Fruit fly (Drosophila melanogaster) whole organism, prepupa: ENCODE data around the gene mof.

Source experiments
- Blimp-1 ChIP-seq: fragments of 200-800 bp; sonication (Bioruptor generic); optimal IDR thresholded peaks from 3 replicates; lab custom pipeline; 2017; ENCODE audit warnings: missing biosample characterization, missing genetic modification characterization, mild to moderate bottlenecking, moderate library complexity, missing genetic modification reagents
- CG10631 ChIP-seq: fragments of 200-800 bp; sonication (Bioruptor generic); optimal IDR thresholded peaks from 2 replicates; lab custom pipeline; 2016; ENCODE audit warnings: missing biosample characterization, missing genetic modification characterization
- CG10669 ChIP-seq: fragments of 200-800 bp; sonication (Bioruptor generic); optimal IDR thresholded peaks from 3 replicates; lab custom pipeline; 2018; ENCODE audit warnings: missing biosample characterization, mild to moderate bottlenecking, missing genetic modification characterization, moderate library complexity
- CG11294 ChIP-seq: fragments of 200-800 bp; sonication (Bioruptor generic); IDR thresholded peaks from 2 replicates; pipeline ENCODE4 v1.3.6; 2022; ENCODE audit warnings: missing biosample characterization, missing genetic modification characterization
- CG15336 ChIP-seq: fragments of 200-800 bp; sonication (Bioruptor generic); IDR thresholded peaks from 2 replicates; pipeline ENCODE4 v1.3.6; 2022; ENCODE audit warnings: missing biosample characterization, missing genetic modification characterization
- CG16779 ChIP-seq: fragments of 200-800 bp; sonication (Bioruptor generic); optimal IDR thresholded peaks from 3 replicates; lab custom pipeline; 2017; ENCODE audit warnings: missing biosample characterization, mild to moderate bottlenecking, missing genetic modification characterization
- CG3032 ChIP-seq: fragments of 200-800 bp; optimal IDR thresholded peaks from 2 replicates; lab custom pipeline; 2019; ENCODE audit warnings: missing biosample characterization, mild to moderate bottlenecking, missing genetic modification characterization, moderate library complexity
- CG32006 ChIP-seq: fragments of 200-800 bp; sonication (Bioruptor generic); optimal IDR thresholded peaks from 3 replicates; lab custom pipeline; 2017; ENCODE audit warnings: missing biosample characterization, mild to moderate bottlenecking, missing genetic modification characterization
- CG34406 ChIP-seq: fragments of 200-800 bp; sonication (Bioruptor generic); optimal IDR thresholded peaks from 3 replicates; lab custom pipeline; 2016; ENCODE audit warnings: missing biosample characterization, missing genetic modification characterization
- CG3919 ChIP-seq: fragments of 200-800 bp; sonication (Bioruptor generic); optimal IDR thresholded peaks from 3 replicates; lab custom pipeline; 2016; ENCODE audit warnings: missing biosample characterization, missing genetic modification characterization
- CG4318 ChIP-seq: fragments of 200-800 bp; sonication (Bioruptor generic); optimal IDR thresholded peaks from 3 replicates; lab custom pipeline; 2017; ENCODE audit warnings: missing biosample characterization, mild to moderate bottlenecking, missing genetic modification characterization
- CG6163 ChIP-seq: fragments of 200-800 bp; sonication (Bioruptor generic); IDR thresholded peaks from 3 replicates; pipeline ENCODE4 v1.3.6; 2022; ENCODE audit warnings: missing biosample characterization, missing genetic modification characterization
- CG6276 ChIP-seq: fragments of 200-800 bp; sonication (Bioruptor generic); optimal IDR thresholded peaks from 2 replicates; lab custom pipeline; 2017; ENCODE audit warnings: missing biosample characterization, mild to moderate bottlenecking, missing genetic modification characterization
- CG6792 ChIP-seq: fragments of 200-800 bp; sonication (Bioruptor generic); optimal IDR thresholded peaks from 3 replicates; lab custom pipeline; 2016; ENCODE audit warnings: missing biosample characterization, missing genetic modification characterization
- CG6854 ChIP-seq: fragments of 200-800 bp; sonication (Bioruptor generic); optimal IDR thresholded peaks from 2 replicates; lab custom pipeline; 2017; ENCODE audit warnings: missing biosample characterization, mild to moderate bottlenecking, missing genetic modification characterization
- CG8119 ChIP-seq: fragments of 200-800 bp; sonication (Bioruptor generic); IDR thresholded peaks from 3 replicates; pipeline ENCODE4 v1.3.6; 2022; ENCODE audit warnings: missing biosample characterization, missing genetic modification characterization
- CG8632 ChIP-seq: fragments of 200-800 bp; sonication (Bioruptor generic); optimal IDR thresholded peaks from 3 replicates; lab custom pipeline; 2016; ENCODE audit warnings: missing biosample characterization, missing genetic modification characterization
- CG9139 ChIP-seq: fragments of 200-800 bp; sonication (Bioruptor generic); optimal IDR thresholded peaks from 3 replicates; lab custom pipeline; 2017; ENCODE audit warnings: missing biosample characterization, mild to moderate bottlenecking, missing genetic modification characterization
- Eip78C ChIP-seq: fragments of 200-800 bp; sonication (Bioruptor generic); peaks from one replicate; lab custom pipeline; 2016; ENCODE audit warnings: missing biosample characterization, missing genetic modification characterization
- Ets21C ChIP-seq: fragments of 200-800 bp; sonication (Bioruptor generic); optimal IDR thresholded peaks from 3 replicates; lab custom pipeline; 2016; ENCODE audit warnings: missing biosample characterization, missing genetic modification characterization
- Ets96B ChIP-seq: fragments of 200-800 bp; optimal IDR thresholded peaks from 2 replicates; lab custom pipeline; 2019; ENCODE audit warnings: missing biosample characterization, mild to moderate bottlenecking, missing genetic modification characterization, moderate library complexity
- Gug ChIP-seq: fragments of 200-800 bp; sonication (Bioruptor generic); IDR thresholded peaks from 2 replicates; pipeline ENCODE4 v1.3.6; 2022; ENCODE audit warnings: missing biosample characterization, missing genetic modification characterization
- Hr38 ChIP-seq: sonication (Bioruptor generic); optimal IDR thresholded peaks from 2 replicates; lab custom pipeline; 2016; ENCODE audit warnings: missing biosample characterization, missing genetic modification characterization
- Hr39 ChIP-seq: fragments of 200-800 bp; sonication (Bioruptor generic); optimal IDR thresholded peaks from 2 replicates; lab custom pipeline; 2016; ENCODE audit warnings: missing biosample characterization, missing genetic modification characterization
- Hr4 ChIP-seq: fragments of 200-800 bp; sonication (Bioruptor generic); optimal IDR thresholded peaks from 3 replicates; lab custom pipeline; 2016; ENCODE audit warnings: missing biosample characterization, missing genetic modification characterization
- Lpt ChIP-seq: fragments of 200-800 bp; sonication (Bioruptor generic); optimal IDR thresholded peaks from 3 replicates; lab custom pipeline; 2016; ENCODE audit warnings: missing biosample characterization, missing genetic modification characterization
- Met ChIP-seq: fragments of 200-800 bp; sonication (Bioruptor generic); optimal IDR thresholded peaks from 3 replicates; lab custom pipeline; 2016; ENCODE audit warnings: missing biosample characterization, missing genetic modification characterization
- Smox ChIP-seq: fragments of 200-800 bp; sonication (Bioruptor generic); optimal IDR thresholded peaks from 3 replicates; lab custom pipeline; 2016; ENCODE audit warnings: missing biosample characterization, missing genetic modification characterization
- Sox102F ChIP-seq: fragments of 200-800 bp; sonication (Bioruptor generic); optimal IDR thresholded peaks from 2 replicates; lab custom pipeline; 2016; ENCODE audit warnings: missing biosample characterization, mild to moderate bottlenecking, missing genetic modification characterization
- Sox14 ChIP-seq: fragments of 200-800 bp; sonication (Bioruptor generic); optimal IDR thresholded peaks from 3 replicates; lab custom pipeline; 2016; ENCODE audit warnings: missing biosample characterization, missing genetic modification characterization
- Sox15 ChIP-seq: fragments of 200-800 bp; sonication (Bioruptor generic); optimal IDR thresholded peaks from 3 replicates; lab custom pipeline; 2016; ENCODE audit warnings: missing biosample characterization, missing genetic modification characterization
- achi ChIP-seq: fragments of 200-800 bp; sonication (Bioruptor generic); optimal IDR thresholded peaks from 3 replicates; lab custom pipeline; 2016; ENCODE audit warnings: missing biosample characterization, missing genetic modification characterization
- acj6 ChIP-seq: fragments of 200-800 bp; sonication (Bioruptor generic); optimal IDR thresholded peaks from 3 replicates; lab custom pipeline; 2016; ENCODE audit warnings: missing biosample characterization, missing genetic modification characterization
- cyc ChIP-seq: fragments of 200-800 bp; sonication (Bioruptor generic); optimal IDR thresholded peaks from 3 replicates; lab custom pipeline; 2016; ENCODE audit warnings: missing biosample characterization, missing genetic modification characterization
- dsx ChIP-seq: fragments of 200-800 bp; optimal IDR thresholded peaks from 3 replicates; lab custom pipeline; 2019; ENCODE audit warnings: missing biosample characterization, mild to moderate bottlenecking, missing genetic modification characterization, moderate library complexity; ENCODE audit not compliant: poor library complexity, severe bottlenecking
- eg ChIP-seq: fragments of 200-800 bp; sonication (Bioruptor generic); IDR thresholded peaks from 3 replicates; pipeline ENCODE4 v1.3.6; 2022; ENCODE audit warnings: missing biosample characterization, missing genetic modification characterization
- esn ChIP-seq: fragments of 200-800 bp; sonication (Bioruptor generic); optimal IDR thresholded peaks from 2 replicates; lab custom pipeline; 2016; ENCODE audit warnings: missing biosample characterization, mild to moderate bottlenecking, missing genetic modification characterization, moderate library complexity
- fd59A ChIP-seq: fragments of 200-800 bp; sonication (Bioruptor generic); optimal IDR thresholded peaks from 2 replicates; lab custom pipeline; 2017; ENCODE audit warnings: missing biosample characterization, mild to moderate bottlenecking, missing genetic modification characterization, missing genetic modification reagents
- fd85E ChIP-seq: fragments of 200-800 bp; sonication (Bioruptor generic); optimal IDR thresholded peaks from 3 replicates; lab custom pipeline; 2016; ENCODE audit warnings: missing biosample characterization, missing genetic modification characterization
- fkh ChIP-seq: fragments of 200-800 bp; sonication (Bioruptor generic); optimal IDR thresholded peaks from 3 replicates; lab custom pipeline; 2017; ENCODE audit warnings: missing biosample characterization, mild to moderate bottlenecking, missing genetic modification characterization, moderate library complexity
- pdm3 ChIP-seq: fragments of 200-800 bp; sonication (Bioruptor generic); optimal IDR thresholded peaks from 3 replicates; lab custom pipeline; 2016; ENCODE audit warnings: missing biosample characterization, missing genetic modification characterization
- spab ChIP-seq: fragments of 200-800 bp; sonication (Bioruptor generic); optimal IDR thresholded peaks from 2 replicates; lab custom pipeline; 2017; ENCODE audit warnings: missing biosample characterization, mild to moderate bottlenecking, missing genetic modification characterization, missing genetic modification reagents
- ss ChIP-seq, 2 experiments: fragments of 200-800 bp; sonication (Bioruptor generic); optimal IDR thresholded peaks; 2 replicates in 1 of 2; 3 replicates in 1 of 2; lab custom pipeline; 2017 to 2018; ENCODE audit warnings: mild to moderate bottlenecking in 2 of 2, missing biosample characterization in 2 of 2, missing genetic modification characterization in 2 of 2, moderate library complexity in 1 of 2
- svp ChIP-seq: fragments of 200-800 bp; sonication (Bioruptor generic); peaks from one replicate; lab custom pipeline; 2016; ENCODE audit warnings: missing biosample characterization, missing genetic modification characterization
- topi ChIP-seq: fragments of 200-800 bp; sonication (Bioruptor generic); optimal IDR thresholded peaks from 3 replicates; lab custom pipeline; 2016; ENCODE audit warnings: missing biosample characterization, missing genetic modification characterization
- vri ChIP-seq: fragments of 200-800 bp; sonication (Bioruptor generic); optimal IDR thresholded peaks from 3 replicates; lab custom pipeline; 2016; ENCODE audit warnings: missing biosample characterization, mild to moderate bottlenecking, missing genetic modification characterization

mof gene

dm6 chrX:5916494-5917309 is 40.0 kb upstream of the mof start, which contains the start of the genes Shmt and CG3726 (continued):
- TF ChIP-seq topi (peak; percentile 49), Hr4 (no peak), achi (no peak), acj6 (GFP tag; lab: Kevin White, UChicago) (no peak), CG9139 (peak; percentile 43), eg (GFP tag; lab: Robert Waterston, UW) (peak; percentile 52; the same call in 1 of the 3 replicates), svp (GFP tag; lab: Kevin White, UChicago) (peak; percentile 98), CG10631 (GFP tag; lab: Kevin White, UChicago) (no peak), CG32006 (GFP tag; lab: Kevin White, UChicago) (no peak)

dm6 chrX:5915752-5916493 is 39.3 kb upstream of the mof start:
- TF ChIP-seq CG6163 (no peak), Hr39 (GFP tag; lab: Kevin White, UChicago) (peak; percentile 9), Gug (GFP tag; lab: Robert Waterston, UW) (no peak), topi (peak; percentile 16), CG16779 (tag; lab: Kevin White, UChicago) (peak; percentile 19), Blimp-1 (GFP tag; lab: Kevin White, UChicago) (no peak), dsx (GFP tag; lab: Kevin White, UChicago) (no peak), CG4318 (GFP tag; lab: Kevin White, UChicago) (no peak), CG8632 (peak; percentile 15), esn (GFP tag; lab: Kevin White, UChicago) (peak; percentile 13), cyc (GFP tag; lab: Kevin White, UChicago) (no peak), CG11294 (no peak), CG6854 (GFP tag; lab: Kevin White, UChicago) (no peak), vri (GFP tag; lab: Kevin White, UChicago) (no peak), CG3032 (tag; lab: Kevin White, UChicago) (no peak), fkh (GFP tag; lab: Kevin White, UChicago) (no peak), CG9139 (no peak), CG34406 (GFP tag; lab: Kevin White, UChicago) (no peak), Sox15 (GFP tag; lab: Kevin White, UChicago) (no peak), fd85E (GFP tag; lab: Kevin White, UChicago) (no peak), Sox14 (GFP tag; lab: Kevin White, UChicago) (no peak), Eip78C (GFP tag; lab: Kevin White, UChicago) (peak; percentile 62), svp (GFP tag; lab: Kevin White, UChicago) (no peak), Ets21C (GFP tag; lab: Kevin White, UChicago) (peak; percentile 13), CG10669 (no peak), CG15336 (peak; percentile 67; the same call in 1 of the 2 replicates), pdm3 (GFP tag; lab: Kevin White, UChicago) (no peak), Met (GFP tag; lab: Kevin White, UChicago) (no peak), Hr38 (GFP tag; lab: Kevin White, UChicago) (no peak), CG10631 (GFP tag; lab: Kevin White, UChicago) (peak; percentile 22), CG3919 (GFP tag; lab: Kevin White, UChicago) (peak; percentile 18), Ets96B (no peak), Lpt (GFP tag; lab: Kevin White, UChicago) (no peak), spab (GFP tag; lab: Kevin White, UChicago) (no peak), fd59A (GFP tag; lab: Kevin White, UChicago) (no peak), acj6 (GFP tag; lab: Kevin White, UChicago) (peak; percentile 13), CG6792 (GFP tag; lab: Kevin White, UChicago) (peak; percentile 8), CG8119 (GFP tag; lab: Robert Waterston, UW) (no peak; the same call in 1 of the 3 replicates), eg (GFP tag; lab: Robert Waterston, UW) (0 out of 3 replicates have a peak, but pooled peaks have one; percentile 38), achi (no peak), Sox102F (GFP tag; lab: Kevin White, UChicago) (peak; percentile 3), Smox (GFP tag; lab: Kevin White, UChicago) (no peak), ss (GFP tag; optimal IDR thresholded peaks at IDR 0.05; lab: Kevin White, UChicago) (peak in 1 of 2 experiments; percentile 40), CG6276 (GFP tag; lab: Kevin White, UChicago) (no peak)
